Worm (Caenorhabditis elegans) whole organism, midembryonic: Measurements from ENCODE around the gene C06B3.1.

ENCODE experiments used
- T22C8.4 ChIP-seq: fragments of 200-800 bp; sonication (Bioruptor generic); IDR thresholded peaks from 2 replicates; pipeline ENCODE4 v1.3.6; 2022; ENCODE audit warnings: missing genetic modification characterization, missing compliant biosample characterization
- flt-1 ChIP-seq: fragments of 200-800 bp; sonication (Bioruptor generic); IDR thresholded peaks from 2 replicates; pipeline ENCODE4 v1.3.6; 2022; ENCODE audit warnings: missing genetic modification characterization, missing compliant biosample characterization
- klf-2 ChIP-seq: fragments of 200-800 bp; sonication (Bioruptor generic); conservative IDR thresholded peaks from 2 replicates; pipeline ENCODE4 v1.3.6; 2022; ENCODE audit warnings: missing genetic modification reagents, missing genetic modification characterization, missing compliant biosample characterization
- ref-1 ChIP-seq: fragments of 200-800 bp; sonication (Bioruptor generic); conservative IDR thresholded peaks from 2 replicates; pipeline ENCODE4 v1.3.6; 2022; ENCODE audit warnings: missing genetic modification reagents, missing genetic modification characterization, missing compliant biosample characterization

ce11 chrV:13916196-13916595 lies 13.6 kb downstream of the C06B3.1 start, which contains the start of gene str-252:
- TF ChIP-seq klf-2 (no peak), flt-1 (GFP tag; lab: Robert Waterston, UW) (no peak), T22C8.4 (GFP tag; lab: Robert Waterston, UW) (no peak), ref-1 (GFP tag; lab: Robert Waterston, UW) (no peak)
